Fruit fly (Drosophila melanogaster) Kc167 (cell line): ENCODE measurements around the gene Uggt.

Experiments
- Myc ChIP-seq: fragments of >200 bp; optimal IDR thresholded peaks from 2 replicates; lab custom pipeline; 2017; ENCODE audit warnings: missing external identifiers
- Sin3A ChIP-seq: fragments of >200 bp; optimal IDR thresholded peaks from 2 replicates; lab custom pipeline; 2018; ENCODE audit warnings: missing external identifiers
- h ChIP-seq: fragments of >200 bp; optimal IDR thresholded peaks from 3 replicates; lab custom pipeline; 2018; ENCODE audit warnings: missing external identifiers
- psq ChIP-seq: fragments of >200 bp; optimal IDR thresholded peaks from 2 replicates; lab custom pipeline; 2017; ENCODE audit warnings: missing external identifiers
- ttk ChIP-seq: sonication (Bioruptor generic); optimal IDR thresholded peaks from 2 replicates; lab custom pipeline; 2017; ENCODE audit warnings: missing external identifiers

DNA sequence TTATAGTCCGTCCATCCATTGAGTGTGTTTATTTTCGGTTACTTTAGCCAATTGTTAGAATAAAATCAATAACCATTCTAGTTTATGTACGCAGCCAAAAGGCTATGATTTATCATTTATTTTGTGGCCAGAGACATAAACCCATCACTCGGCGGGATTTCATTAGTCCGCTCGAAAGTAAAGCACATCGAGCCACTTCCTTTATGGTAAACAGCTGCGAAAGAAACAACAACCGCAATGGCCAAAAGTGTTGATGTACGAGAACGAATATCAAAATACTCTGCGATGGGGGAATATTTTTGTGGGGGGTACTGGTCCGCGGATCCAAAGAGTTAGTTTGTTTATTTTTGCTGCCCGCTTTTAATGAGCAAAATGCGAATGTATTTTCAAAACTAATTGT lies 9.1 kb downstream of the Uggt start:
- TF ChIP-seq Sin3A (lab: Kevin White, UChicago) (no peak), h (lab: Kevin White, UChicago) (no peak), Myc (no peak), psq (lab: Kevin White, UChicago) (no peak), ttk (no peak)
